Worm (Caenorhabditis elegans) whole organism, early embryonic: ENCODE results near the gene Y54E2A.10.
A peak's percentile ranks its signal among the peaks of the same experiment; 100 is the strongest.

ENCODE experiments used
- B0310.2 ChIP-seq: sonication (generic microtip); optimal IDR thresholded peaks from 2 replicates; lab custom pipeline; 2016; ENCODE audit warnings: mild to moderate bottlenecking, missing genetic modification characterization, missing compliant biosample characterization
- F13C5.2 ChIP-seq: sonication (generic microtip); optimal IDR thresholded peaks from 2 replicates; lab custom pipeline; 2017; ENCODE audit warnings: mild to moderate bottlenecking, missing genetic modification characterization, inconsistent platforms, missing compliant biosample characterization
- aly-1 ChIP-seq: sonication (generic microtip); optimal IDR thresholded peaks from 2 replicates; lab custom pipeline; 2016; ENCODE audit warnings: missing genetic modification characterization, missing compliant biosample characterization
- ama-1 ChIP-seq: fragments of 150-350 bp; optimal IDR thresholded peaks from 2 replicates; lab custom pipeline; 2014
- ceh-13 ChIP-seq: fragments of 200-800 bp; sonication (Bioruptor generic); optimal IDR thresholded peaks from 2 replicates; lab custom pipeline; 2018; ENCODE audit warnings: mild to moderate bottlenecking, missing genetic modification characterization, missing compliant biosample characterization
- ceh-36 ChIP-seq: sonication (generic microtip); optimal IDR thresholded peaks from 2 replicates; lab custom pipeline; 2016; ENCODE audit warnings: missing genetic modification characterization, inconsistent platforms, missing compliant biosample characterization
- ets-7 ChIP-seq: sonication (generic microtip); optimal IDR thresholded peaks from 2 replicates; lab custom pipeline; 2016; ENCODE audit warnings: missing genotype, missing genetic modification characterization, missing compliant biosample characterization
- flt-1 ChIP-seq: fragments of 200-800 bp; sonication (Bioruptor generic); IDR thresholded peaks from 2 replicates; pipeline ENCODE4 v1.3.6; 2022; ENCODE audit warnings: missing genetic modification characterization, missing compliant biosample characterization
- hmbx-1 ChIP-seq: sonication (generic microtip); optimal IDR thresholded peaks from 2 replicates; lab custom pipeline; 2016; ENCODE audit warnings: mild to moderate bottlenecking, missing genetic modification characterization, missing compliant biosample characterization
- hmg-4 ChIP-seq: fragments of 200-800 bp; sonication (Bioruptor generic); optimal IDR thresholded peaks from 2 replicates; lab custom pipeline; 2018; ENCODE audit warnings: mild to moderate bottlenecking, missing genetic modification characterization, missing compliant biosample characterization
- hnd-1 ChIP-seq: sonication (generic microtip); optimal IDR thresholded peaks from 2 replicates; lab custom pipeline; 2016; ENCODE audit warnings: missing genetic modification characterization, missing compliant biosample characterization
- pes-1 ChIP-seq: fragments of 200-800 bp; sonication (Bioruptor generic); IDR thresholded peaks from 2 replicates; pipeline ENCODE4 v1.3.6; 2022; ENCODE audit warnings: missing genetic modification reagents, missing genetic modification characterization, missing compliant biosample characterization
- scrt-1 ChIP-seq: fragments of 200-800 bp; sonication (Bioruptor generic); IDR thresholded peaks from 2 replicates; pipeline ENCODE4 v1.3.6; 2022; ENCODE audit warnings: missing genetic modification characterization, missing compliant biosample characterization
- sea-1 ChIP-seq: fragments of 200-800 bp; sonication (Bioruptor generic); conservative IDR thresholded peaks from 2 replicates; pipeline ENCODE4 v1.3.6; 2022; ENCODE audit warnings: missing genetic modification characterization, missing compliant biosample characterization
- tbx-11 ChIP-seq: fragments of 200-800 bp; sonication (Bioruptor generic); IDR thresholded peaks from 2 replicates; pipeline ENCODE4 v1.3.6; 2022; ENCODE audit warnings: missing genetic modification characterization, missing compliant biosample characterization
- tbx-37 ChIP-seq: fragments of 200-800 bp; sonication (Bioruptor generic); conservative IDR thresholded peaks from 2 replicates; pipeline ENCODE4 v1.3.6; 2022; ENCODE audit warnings: missing genetic modification reagents, missing genetic modification characterization, missing compliant biosample characterization
- tra-4 ChIP-seq: sonication (generic microtip); optimal IDR thresholded peaks from 2 replicates; lab custom pipeline; 2017; ENCODE audit warnings: missing genetic modification characterization, missing compliant biosample characterization

Y54E2A.10 gene

DNA sequence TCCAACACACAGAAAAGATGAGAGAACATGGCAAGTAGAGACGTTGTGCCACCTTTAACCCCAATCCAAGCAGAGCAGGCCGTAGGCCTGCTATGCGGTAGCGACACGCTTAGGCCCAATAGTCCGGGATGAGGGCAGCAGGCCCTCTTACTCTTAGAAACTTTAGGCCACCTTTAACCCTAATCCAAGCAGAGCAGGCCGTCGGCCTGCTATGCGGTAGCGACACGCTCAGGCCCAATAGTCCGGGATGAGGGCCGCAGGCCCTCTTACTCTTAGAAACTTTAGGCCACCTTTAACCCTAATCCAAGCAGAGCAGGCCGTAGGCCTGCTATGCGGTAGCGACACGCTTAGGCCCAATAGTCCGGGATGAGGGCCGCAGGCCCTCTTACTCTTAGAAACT, 25.2 kb upstream of the Y54E2A.10 start:
- 0 out of 2 replicates have a peak, but pooled peaks have one; percentile 48 for TF ChIP-seq pes-1 (GFP tag; lab: Robert Waterston, UW)

DNA sequence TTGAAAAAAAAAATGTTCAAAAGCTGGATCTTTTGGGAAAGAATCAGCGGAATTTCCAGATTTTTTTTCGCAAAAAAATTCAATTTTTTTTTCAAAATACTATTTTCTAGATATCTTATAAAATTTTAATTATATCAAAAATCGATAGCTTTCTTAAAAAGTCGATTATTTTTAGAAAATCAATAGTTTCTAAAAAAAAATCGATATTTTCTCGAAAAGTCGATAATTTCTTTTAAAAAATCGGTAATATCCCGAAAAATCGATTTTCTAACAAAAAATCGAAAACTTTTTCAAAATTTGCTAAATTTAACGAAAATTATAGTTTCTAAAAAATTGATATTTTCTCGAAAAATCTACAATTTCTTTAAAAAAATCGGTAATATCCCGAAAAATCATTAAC, 22.0 kb upstream of the Y54E2A.10 start:
- no peak for TF ChIP-seq ceh-36
- TF ChIP-seq flt-1: no peak
- no peak for TF ChIP-seq hnd-1 (tag; lab: Kevin White, UChicago)
- TF ChIP-seq B0310.2 (tag; lab: Kevin White, UChicago): no peak
- no peak for TF ChIP-seq ets-7 (tag; lab: Kevin White, UChicago)
- no peak for TF ChIP-seq ama-1 (lab: Kevin White, UChicago)
- TF ChIP-seq tbx-37: no peak
- no peak for TF ChIP-seq aly-1 (tag; lab: Kevin White, UChicago)
- no peak for TF ChIP-seq tbx-11 (GFP tag; lab: Robert Waterston, UW)
- TF ChIP-seq sea-1 (GFP tag; lab: Robert Waterston, UW): no peak
- TF ChIP-seq tra-4 (tag; lab: Kevin White, UChicago): no peak
- no peak for TF ChIP-seq scrt-1 (GFP tag; lab: Robert Waterston, UW)
- no peak for TF ChIP-seq hmbx-1 (tag; lab: Kevin White, UChicago)
- no peak for TF ChIP-seq F13C5.2 (tag; lab: Kevin White, UChicago)
- TF ChIP-seq hmg-4: no peak
- no peak for TF ChIP-seq ceh-13 (GFP tag; lab: Kevin White, UChicago)
- TF ChIP-seq pes-1 (GFP tag; lab: Robert Waterston, UW): no peak

DNA sequence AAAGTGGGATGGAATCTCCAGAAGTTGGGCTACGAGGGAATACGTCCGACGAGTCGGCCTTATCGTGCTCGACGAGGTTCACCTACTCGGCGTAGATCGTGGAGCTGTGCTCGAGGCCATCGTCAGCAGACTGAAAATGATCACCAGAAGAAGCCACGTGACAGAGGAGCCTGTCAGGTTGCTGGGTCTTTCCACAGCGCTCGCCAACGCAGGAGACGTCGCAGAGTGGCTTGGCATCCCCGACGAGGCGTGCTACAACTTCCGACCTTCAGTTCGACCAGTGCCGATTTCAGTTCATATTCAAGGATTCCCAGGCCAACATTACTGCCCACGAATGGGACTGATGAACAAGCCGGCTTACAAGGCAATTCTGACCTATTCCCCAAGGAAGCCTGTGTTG, 19.8 kb upstream of the Y54E2A.10 start:
- no peak for TF ChIP-seq ama-1 (lab: Kevin White, UChicago)
- TF ChIP-seq aly-1 (tag; lab: Kevin White, UChicago): no peak
- no peak for TF ChIP-seq flt-1
- TF ChIP-seq sea-1 (GFP tag; lab: Robert Waterston, UW): no peak
- no peak for TF ChIP-seq F13C5.2 (tag; lab: Kevin White, UChicago)
- no peak for TF ChIP-seq hmg-4
- no peak for TF ChIP-seq tra-4 (tag; lab: Kevin White, UChicago)

DNA sequence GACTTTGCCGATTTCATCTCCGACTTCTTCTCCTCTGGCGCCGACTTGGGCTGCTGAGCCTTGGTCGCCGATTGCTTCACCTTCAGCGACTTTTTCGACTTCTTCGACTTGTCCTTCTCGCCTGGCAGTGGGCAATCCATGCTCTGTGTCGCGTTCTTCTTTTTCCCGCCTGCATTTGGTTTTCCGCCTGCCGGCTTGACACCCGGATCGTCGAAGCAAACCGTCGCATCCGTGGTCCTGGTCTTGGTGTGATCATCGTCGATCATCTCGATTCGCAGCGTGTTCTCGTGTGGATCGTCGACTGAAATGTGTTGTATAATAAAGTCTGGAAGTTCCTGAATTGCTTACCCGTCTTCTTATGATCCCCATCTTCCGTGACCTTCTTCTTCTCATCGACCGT, 18.7 kb upstream of the Y54E2A.10 start:
- TF ChIP-seq hnd-1 (tag; lab: Kevin White, UChicago): no peak
- TF ChIP-seq tra-4 (tag; lab: Kevin White, UChicago): no peak
- TF ChIP-seq tbx-37: no peak

ce11 chrII:14772956-14773788, 17.7 kb upstream of the Y54E2A.10 start, which contains the start of gene Y54E2A.7:
Gene Y54E2A.7, minus strand, starts transcription at chrII:14773006.
- no peak for TF ChIP-seq tbx-11 (GFP tag; lab: Robert Waterston, UW)
- TF ChIP-seq F13C5.2 (tag; lab: Kevin White, UChicago): no peak
- no peak for TF ChIP-seq ama-1 (lab: Kevin White, UChicago)
- TF ChIP-seq pes-1 (GFP tag; lab: Robert Waterston, UW): no peak; the same call in 1 of the 2 replicates
- TF ChIP-seq sea-1 (GFP tag; lab: Robert Waterston, UW): no peak
- no peak for TF ChIP-seq scrt-1 (GFP tag; lab: Robert Waterston, UW)
- no peak for TF ChIP-seq ceh-36
- no peak for TF ChIP-seq hmg-4
- TF ChIP-seq tbx-37: no peak
- TF ChIP-seq hnd-1 (tag; lab: Kevin White, UChicago): no peak
- TF ChIP-seq aly-1 (tag; lab: Kevin White, UChicago): no peak
- no peak for TF ChIP-seq B0310.2 (tag; lab: Kevin White, UChicago)
- TF ChIP-seq tra-4 (tag; lab: Kevin White, UChicago): no peak
- TF ChIP-seq flt-1: no peak
- TF ChIP-seq ets-7 (tag; lab: Kevin White, UChicago): no peak
- TF ChIP-seq hmbx-1 (tag; lab: Kevin White, UChicago): no peak
- TF ChIP-seq ceh-13 (GFP tag; lab: Kevin White, UChicago): no peak

ce11 chrII:14778092-14778491, 12.8 kb upstream of the Y54E2A.10 start, which contains the start of gene Y54E2A.8:
Gene Y54E2A.8, plus strand, starts transcription at chrII:14778345.
- no peak for TF ChIP-seq tra-4 (tag; lab: Kevin White, UChicago)
- TF ChIP-seq ceh-13 (GFP tag; lab: Kevin White, UChicago): no peak
- TF ChIP-seq hnd-1 (tag; lab: Kevin White, UChicago): no peak
- no peak for TF ChIP-seq hmg-4
- TF ChIP-seq ets-7 (tag; lab: Kevin White, UChicago): no peak
- TF ChIP-seq pes-1 (GFP tag; lab: Robert Waterston, UW): no peak
- no peak for TF ChIP-seq flt-1
- TF ChIP-seq B0310.2 (tag; lab: Kevin White, UChicago): no peak
- TF ChIP-seq aly-1 (tag; lab: Kevin White, UChicago): no peak
- TF ChIP-seq scrt-1 (GFP tag; lab: Robert Waterston, UW): no peak
- TF ChIP-seq hmbx-1 (tag; lab: Kevin White, UChicago): no peak
- TF ChIP-seq ceh-36: no peak
- no peak for TF ChIP-seq ama-1 (lab: Kevin White, UChicago)
- no peak for TF ChIP-seq tbx-37
- no peak for TF ChIP-seq F13C5.2 (tag; lab: Kevin White, UChicago)
- no peak for TF ChIP-seq tbx-11 (GFP tag; lab: Robert Waterston, UW)
- no peak for TF ChIP-seq sea-1 (GFP tag; lab: Robert Waterston, UW)

DNA sequence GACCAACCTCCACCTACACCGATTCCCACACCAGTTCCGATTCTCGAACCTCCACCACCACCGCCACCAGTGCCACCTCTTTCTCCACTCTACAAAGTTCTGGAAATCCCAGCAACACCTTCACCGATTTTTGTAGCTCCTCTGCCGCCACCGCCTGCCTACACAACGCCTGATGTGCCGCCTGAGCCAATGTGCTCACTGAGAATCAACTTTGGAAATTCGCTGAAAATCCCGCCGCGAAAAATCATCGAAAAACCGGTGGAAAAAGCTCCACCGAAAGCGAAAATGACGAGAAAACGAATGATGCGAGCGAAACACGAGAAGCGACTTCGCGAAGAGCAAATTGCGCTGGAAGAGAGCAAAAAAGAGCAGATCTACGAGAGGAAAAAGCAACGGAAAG, 11.0 kb upstream of the Y54E2A.10 start:
- TF ChIP-seq B0310.2 (tag; lab: Kevin White, UChicago): no peak
- no peak for TF ChIP-seq F13C5.2 (tag; lab: Kevin White, UChicago)
- TF ChIP-seq hmg-4: no peak
- no peak for TF ChIP-seq tra-4 (tag; lab: Kevin White, UChicago)
- TF ChIP-seq hmbx-1 (tag; lab: Kevin White, UChicago): no peak
- TF ChIP-seq ets-7 (tag; lab: Kevin White, UChicago): no peak
- TF ChIP-seq pes-1 (GFP tag; lab: Robert Waterston, UW): no peak
- TF ChIP-seq sea-1 (GFP tag; lab: Robert Waterston, UW): no peak
- no peak for TF ChIP-seq ceh-13 (GFP tag; lab: Kevin White, UChicago)
- no peak for TF ChIP-seq hnd-1 (tag; lab: Kevin White, UChicago)
